Worm (Caenorhabditis elegans): ENCODE results near the gene rcd-1.

rcd-1 gene

DNA sequence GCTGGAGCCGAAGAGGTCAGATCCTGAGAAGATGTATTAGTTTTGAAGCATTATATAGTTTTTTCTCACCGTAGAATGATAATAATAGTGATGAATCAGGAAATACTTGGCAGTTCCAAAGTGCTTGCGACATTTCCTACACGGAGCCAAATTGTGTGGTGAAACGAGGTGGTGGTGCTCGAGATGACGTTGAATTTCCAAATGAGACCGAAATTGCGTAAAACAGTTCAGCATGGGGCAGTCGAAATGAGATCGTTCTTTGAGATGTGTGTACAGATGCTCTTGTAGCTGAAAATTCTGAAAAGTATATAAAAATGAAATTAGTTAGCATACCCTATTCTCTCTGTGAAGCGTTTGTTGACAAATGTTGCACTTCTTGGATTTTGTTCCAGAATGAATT, 25.7 kb upstream of the rcd-1 start, which contains the start of gene C46E10.8:
TSS of gene C46E10.8 (minus strand) at position 101 of the 400 bp plus-strand sequence.
- no peak for TF ChIP-seq mel-28 (tag; optimal IDR thresholded peaks at IDR 0.05; ENCODE audit: borderline replicate concordance)
- no peak for TF ChIP-seq snpc-1.1 (tag; optimal IDR thresholded peaks at IDR 0.05; ENCODE audit: insufficient read depth)
- no peak for TF ChIP-seq F33H1.4 (GFP tag; IDR thresholded peaks at IDR 0.05)
- no peak for TF ChIP-seq unc-62 (GFP tag; optimal IDR thresholded peaks at IDR 0.05)
- no peak for TF ChIP-seq tbx-9 (tag; optimal IDR thresholded peaks at IDR 0.05; ENCODE audit: borderline replicate concordance)
- no peak for TF ChIP-seq attf-3 (GFP tag; conservative IDR thresholded peaks at IDR 0.05)
- no peak for TF ChIP-seq mes-4 (tag; optimal IDR thresholded peaks at IDR 0.05)
- TF ChIP-seq pha-4 (tag; optimal IDR thresholded peaks at IDR 0.05): no peak
- no peak for TF ChIP-seq lin-40 (tag; optimal IDR thresholded peaks at IDR 0.05)
- TF ChIP-seq ztf-22 (GFP tag; optimal IDR thresholded peaks at IDR 0.05): no peak
- TF ChIP-seq C06A6.2 (GFP tag; conservative IDR thresholded peaks at IDR 0.05): no peak
- TF ChIP-seq dox-1 (GFP tag; IDR thresholded peaks at IDR 0.05): no peak
- TF ChIP-seq madf-8 (GFP tag; conservative IDR thresholded peaks at IDR 0.05): no peak
- no peak for TF ChIP-seq mxl-1 (tag; optimal IDR thresholded peaks at IDR 0.05)
- no peak for TF ChIP-seq B0261.1 (tag; optimal IDR thresholded peaks at IDR 0.05)

DNA sequence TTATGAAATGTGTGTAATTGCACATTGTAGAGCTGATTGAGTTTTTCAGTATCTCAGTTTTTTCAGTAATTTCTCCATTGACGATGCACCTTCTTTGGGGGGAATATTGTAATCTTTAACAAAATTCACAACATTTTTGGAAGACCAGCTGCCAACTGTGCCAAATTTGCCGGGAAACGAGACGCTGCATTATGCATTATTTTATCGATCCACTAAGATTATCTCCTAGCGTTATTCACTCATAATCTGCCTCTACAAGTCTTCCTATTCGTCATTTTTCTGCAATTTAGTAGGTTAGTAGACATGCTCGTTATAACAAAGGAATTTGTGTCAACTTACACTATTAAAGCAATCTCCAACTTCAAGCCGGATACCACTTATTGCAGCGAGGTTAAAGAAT, 22.0 kb upstream of the rcd-1 start, which contains the start of the genes sdz-12 and bath-31:
TSS of gene sdz-12 (minus strand) at position 101 of the 400 bp plus-strand sequence.
TSS of gene bath-31 (plus strand) at position 251 of the 400 bp plus-strand sequence.
- no peak for TF ChIP-seq madf-10 (tag; optimal IDR thresholded peaks at IDR 0.05)
- no peak for TF ChIP-seq hrde-1 (tag; optimal IDR thresholded peaks at IDR 0.05; ENCODE audit: borderline replicate concordance)
- no peak for TF ChIP-seq attf-5 (GFP tag; optimal IDR thresholded peaks at IDR 0.05)
- TF ChIP-seq dpff-1 (tag; optimal IDR thresholded peaks at IDR 0.05): no peak
- TF ChIP-seq snpc-4 (GFP tag; optimal IDR thresholded peaks at IDR 0.05): no peak
- no peak for TF ChIP-seq snpc-4 (tag; optimal IDR thresholded peaks at IDR 0.05)
- TF ChIP-seq athp-1 (tag; optimal IDR thresholded peaks at IDR 0.05): no peak
- TF ChIP-seq nfya-1 (tag; optimal IDR thresholded peaks at IDR 0.05; ENCODE audit: borderline replicate concordance, insufficient read depth): no peak
- no peak for TF ChIP-seq nhr-179 (tag; optimal IDR thresholded peaks at IDR 0.05)
- no peak for TF ChIP-seq nhr-27 (tag; optimal IDR thresholded peaks at IDR 0.05)
- TF ChIP-seq cebp-2 (GFP tag; IDR thresholded peaks at IDR 0.05): no peak
- no peak for TF ChIP-seq hmg-1.2 (GFP tag; IDR thresholded peaks at IDR 0.05)
- TF ChIP-seq mcd-1 (GFP tag; IDR thresholded peaks at IDR 0.05): no peak

DNA sequence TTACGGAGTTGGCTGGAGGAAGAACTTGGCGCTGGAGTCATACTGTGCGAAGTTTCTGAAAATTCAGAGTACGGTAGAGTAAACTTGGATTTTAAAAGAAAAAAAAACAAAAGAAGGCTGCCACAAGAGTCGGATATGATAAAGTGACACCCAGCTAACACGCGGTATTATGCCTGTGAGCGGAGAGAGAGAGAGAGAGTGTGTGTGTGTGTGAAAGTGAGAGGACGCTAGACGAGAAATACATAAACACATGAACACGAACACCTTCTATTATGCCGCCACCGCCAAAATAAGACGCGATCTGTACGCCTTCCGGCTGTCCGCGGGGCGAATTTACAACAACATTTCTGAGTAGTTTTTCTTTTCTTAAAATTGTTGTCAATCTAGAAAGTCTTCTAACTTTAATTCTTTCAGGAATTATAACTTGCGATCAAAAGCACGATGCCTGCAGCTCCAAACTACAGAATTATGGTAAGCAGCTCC, 16.8 kb upstream of the rcd-1 start, which contains the start of gene F12E12.6:
TSS of gene F12E12.6 (minus strand) at position 51 of the 483 bp plus-strand sequence.
- peak; percentile 58 for TF ChIP-seq madf-6 (GFP tag; IDR thresholded peaks at IDR 0.05)
- peak; percentile 7 for TF ChIP-seq dpl-1 (GFP tag; optimal IDR thresholded peaks at IDR 0.05)
- TF ChIP-seq hmg-1.2 (GFP tag; IDR thresholded peaks at IDR 0.05): peak; percentile 33; the same call in 1 of the 2 replicates
- TF ChIP-seq snpc-1.1 (tag; optimal IDR thresholded peaks at IDR 0.05; ENCODE audit: insufficient read depth): no peak
- TF ChIP-seq efl-1 (GFP tag; optimal IDR thresholded peaks at IDR 0.05): peak; percentile 57
- TF ChIP-seq madf-8 (GFP tag; conservative IDR thresholded peaks at IDR 0.05): peak; percentile 27; the same call in 1 of the 2 replicates

DNA sequence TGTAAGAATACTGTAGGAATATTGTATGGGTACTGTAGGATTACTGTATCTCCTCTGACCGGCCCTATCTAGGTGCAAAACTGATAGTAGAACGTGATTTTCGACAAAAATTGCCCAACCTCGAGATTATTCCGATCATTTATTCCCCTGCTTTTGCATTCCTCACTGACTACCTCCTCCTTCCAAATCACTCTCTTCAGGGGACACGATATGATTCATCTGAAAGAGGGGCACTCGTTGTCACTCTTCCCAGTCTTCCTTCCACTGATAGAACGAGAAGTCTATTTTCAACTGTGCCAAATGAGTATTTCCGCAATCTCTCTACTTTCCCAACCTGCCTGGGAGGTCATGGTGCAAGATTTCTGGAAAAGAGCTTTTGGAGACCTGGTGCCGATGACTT, 14.1 kb upstream of the rcd-1 start, which contains the start of gene F12E12.2:
TSS of gene F12E12.2 (plus strand) at position 301 of the 400 bp plus-strand sequence.
- TF ChIP-seq K11D2.4 (GFP tag; IDR thresholded peaks at IDR 0.05) (no peak), Y56A3A.18 (GFP tag; IDR thresholded peaks at IDR 0.05) (no peak), dpl-1 (GFP tag; optimal IDR thresholded peaks at IDR 0.05) (no peak), somi-1 (GFP tag; optimal IDR thresholded peaks at IDR 0.05) (no peak), sea-2 (GFP tag; IDR thresholded peaks at IDR 0.05) (no peak), aptf-3 (GFP tag; IDR thresholded peaks at IDR 0.05) (no peak), F33H1.4 (GFP tag; IDR thresholded peaks at IDR 0.05) (no peak)

All from whole organism, young adult.